Worm (Caenorhabditis elegans): ENCODE measurements around the gene Y71H2AL.4.

Y71H2AL.4 gene

DNA sequence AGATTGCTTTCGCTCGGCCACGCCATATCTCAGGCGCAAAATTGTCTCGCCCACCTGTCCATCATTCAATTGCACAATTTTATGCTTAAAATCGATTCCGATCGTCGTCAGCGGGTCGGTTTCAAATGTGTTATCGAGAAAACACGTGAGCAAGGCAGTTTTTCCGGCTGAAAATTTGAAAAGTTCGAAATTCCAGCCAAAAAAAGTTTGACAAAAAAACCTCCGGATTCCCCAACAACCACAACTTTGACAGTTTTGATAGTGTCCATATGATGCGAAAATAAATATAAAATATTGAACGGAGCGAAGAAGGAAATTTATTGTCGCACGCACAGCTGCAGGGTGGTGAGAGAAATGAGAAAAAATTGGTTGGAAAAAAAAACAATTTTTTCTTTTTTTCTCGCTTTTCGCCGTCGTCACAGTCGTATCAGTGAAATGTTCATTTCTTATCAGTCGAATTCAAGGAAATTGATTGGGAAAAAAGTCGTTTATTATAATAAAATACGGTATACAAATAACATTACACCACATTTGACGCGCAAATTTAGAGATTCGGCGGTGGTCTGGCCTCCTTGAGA is 47.5 kb downstream of the Y71H2AL.4 start, which contains the start of gene Y71H2AM.12:
Y71H2AM.12 (minus strand) TSS at position 486 of the 578 bp plus-strand sequence.
- TF ChIP-seq fos-1 (tag; optimal IDR thresholded peaks at IDR 0.05) (peak; percentile 45), crh-2 (tag; optimal IDR thresholded peaks at IDR 0.05) (no peak), nhr-10 (tag; optimal IDR thresholded peaks at IDR 0.05) (no peak), lin-13 (GFP tag; optimal IDR thresholded peaks at IDR 0.05) (no peak)
